Worm (Caenorhabditis elegans): Measurements from ENCODE around the gene F38A5.6.
A peak's percentile ranks its signal among the peaks of the same experiment; 100 is the strongest.

F38A5.6 gene

DNA sequence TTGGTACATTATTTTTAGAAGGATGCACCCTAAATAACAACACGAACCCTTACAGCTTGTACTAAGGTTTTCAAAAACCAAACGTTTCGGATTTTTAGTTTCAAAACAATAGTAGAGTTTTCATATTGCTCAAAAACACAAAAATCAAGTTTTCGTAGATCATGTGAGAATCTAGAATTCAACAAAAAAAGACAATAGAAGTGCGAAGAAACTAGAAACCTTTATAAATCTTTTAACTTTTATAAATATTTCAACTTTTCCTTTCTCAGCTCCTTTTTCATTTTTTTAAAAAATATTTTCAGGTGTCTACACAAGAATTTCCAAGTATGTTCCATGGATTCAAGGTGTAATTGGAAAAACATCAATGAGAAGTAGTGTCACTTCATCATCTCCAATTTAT is 36.8 kb downstream of the F38A5.6 start, which contains the start of gene best-9:
Gene best-9, plus strand, starts transcription at position 301 of the 400 bp plus-strand sequence.
- TF ChIP-seq ceh-28 (tag; optimal IDR thresholded peaks at IDR 0.05) (no peak), ceh-16 (tag; optimal IDR thresholded peaks at IDR 0.05) (no peak), ztf-4 (tag; optimal IDR thresholded peaks at IDR 0.05) (no peak), ceh-82 (tag; optimal IDR thresholded peaks at IDR 0.05) (no peak), nfya-1 (tag; optimal IDR thresholded peaks at IDR 0.05; ENCODE audit: insufficient read depth) (no peak), snpc-4 (tag; optimal IDR thresholded peaks at IDR 0.05) (no peak), daf-12 (tag; optimal IDR thresholded peaks at IDR 0.05) (no peak)

DNA sequence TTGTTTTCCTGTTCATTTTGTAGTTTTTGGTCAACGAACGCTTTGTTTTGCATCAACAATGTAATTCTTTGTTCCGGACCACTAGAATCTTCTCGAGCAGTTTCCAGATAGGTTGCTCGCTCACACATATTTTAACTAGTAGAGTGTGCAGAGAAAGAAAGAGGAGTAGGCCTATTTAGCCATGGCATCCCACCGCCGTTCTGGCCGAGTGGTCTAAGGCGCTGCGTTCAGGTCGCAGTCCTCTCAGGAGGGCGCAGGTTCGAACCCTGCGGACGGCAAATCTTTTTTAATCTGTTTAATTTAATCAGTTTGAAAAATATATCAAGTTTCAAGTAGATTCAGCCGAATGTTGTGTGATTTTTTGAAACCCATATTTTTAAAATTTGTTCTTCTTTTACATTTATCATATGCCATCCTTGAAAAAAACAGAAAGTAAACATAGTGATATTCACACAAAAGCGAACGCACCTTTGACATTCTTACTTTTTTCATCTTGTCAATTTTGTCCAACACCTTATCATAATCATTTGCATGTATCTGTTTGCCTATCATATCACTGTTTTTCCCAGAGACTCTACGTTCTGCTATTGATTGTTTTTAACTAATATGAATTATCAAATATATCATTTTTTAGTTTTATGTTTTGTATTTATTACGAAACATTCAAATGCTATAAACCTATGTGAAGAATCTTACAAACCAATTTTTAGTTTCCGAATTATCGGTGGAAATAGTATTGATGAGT is 40.4 kb downstream of the F38A5.6 start, which contains the start of gene try-3:
Gene try-3, plus strand, starts transcription at position 532 of the 745 bp plus-strand sequence.
- TF ChIP-seq nhr-23 (tag; optimal IDR thresholded peaks at IDR 0.05) (peak; percentile 32), R02D3.7 (tag; optimal IDR thresholded peaks at IDR 0.05) (peak; percentile 14), pqm-1 (tag; optimal IDR thresholded peaks at IDR 0.05) (peak; percentile 43), nfya-1 (tag; optimal IDR thresholded peaks at IDR 0.05; ENCODE audit: insufficient read depth) (peak; percentile 71), nhr-11 (tag; optimal IDR thresholded peaks at IDR 0.05) (no peak), fos-1 (tag; optimal IDR thresholded peaks at IDR 0.05) (no peak), sea-2 (GFP tag; optimal IDR thresholded peaks at IDR 0.05) (no peak), nhr-76 (tag; optimal IDR thresholded peaks at IDR 0.05) (no peak), fkh-10 (GFP tag; optimal IDR thresholded peaks at IDR 0.05) (no peak), ztf-11 (tag; optimal IDR thresholded peaks at IDR 0.05) (no peak), lsy-12 (tag; optimal IDR thresholded peaks at IDR 0.05) (peak; percentile 21), skn-1 (tag; optimal IDR thresholded peaks at IDR 0.05) (peak; percentile 33), lin-39 (tag; optimal IDR thresholded peaks at IDR 0.05) (peak; percentile 88), ceh-16 (tag; optimal IDR thresholded peaks at IDR 0.05) (no peak), egl-27 (tag; optimal IDR thresholded peaks at IDR 0.05) (peak; percentile 33), fkh-2 (tag; optimal IDR thresholded peaks at IDR 0.05) (no peak), elt-3 (tag; optimal IDR thresholded peaks at IDR 0.05) (peak in 1 of 3 experiments; percentile 63), snpc-4 (tag; optimal IDR thresholded peaks at IDR 0.05) (peak; percentile 58), zag-1 (tag; optimal IDR thresholded peaks at IDR 0.05) (no peak), nhr-67 (tag; optimal IDR thresholded peaks at IDR 0.05) (no peak), aly-2 (tag; optimal IDR thresholded peaks at IDR 0.05) (no peak), ceh-82 (tag; optimal IDR thresholded peaks at IDR 0.05) (no peak), jun-1 (tag; optimal IDR thresholded peaks at IDR 0.05) (no peak), nhr-25 (tag; optimal IDR thresholded peaks at IDR 0.05) (no peak), nhr-12 (tag; optimal IDR thresholded peaks at IDR 0.05) (no peak), eor-1 (tag; optimal IDR thresholded peaks at IDR 0.05) (no peak), hmg-11 (tag; optimal IDR thresholded peaks at IDR 0.05) (peak; percentile 77), unc-62 (GFP tag; optimal IDR thresholded peaks at IDR 0.05) (no peak), mml-1 (tag; optimal IDR thresholded peaks at IDR 0.05) (no peak), daf-12 (tag; optimal IDR thresholded peaks at IDR 0.05) (no peak), nhr-43 (tag; optimal IDR thresholded peaks at IDR 0.05; ENCODE audit: poor library complexity, severe bottlenecking) (peak; percentile 76), ama-1 (optimal IDR thresholded peaks at IDR 0.05) (no peak), elt-2 (tag; optimal IDR thresholded peaks at IDR 0.05) (peak; percentile 56), pha-4 (tag; optimal IDR thresholded peaks at IDR 0.05) (peak; percentile 70), unc-39 (tag; optimal IDR thresholded peaks at IDR 0.05) (no peak), lin-15B (tag; optimal IDR thresholded peaks at IDR 0.05) (peak; percentile 49), ZK546.5 (tag; optimal IDR thresholded peaks at IDR 0.05) (no peak)

All from whole organism, L3 larva.